Fruit fly (Drosophila melanogaster): ENCODE results near the gene tkv.

DNA sequence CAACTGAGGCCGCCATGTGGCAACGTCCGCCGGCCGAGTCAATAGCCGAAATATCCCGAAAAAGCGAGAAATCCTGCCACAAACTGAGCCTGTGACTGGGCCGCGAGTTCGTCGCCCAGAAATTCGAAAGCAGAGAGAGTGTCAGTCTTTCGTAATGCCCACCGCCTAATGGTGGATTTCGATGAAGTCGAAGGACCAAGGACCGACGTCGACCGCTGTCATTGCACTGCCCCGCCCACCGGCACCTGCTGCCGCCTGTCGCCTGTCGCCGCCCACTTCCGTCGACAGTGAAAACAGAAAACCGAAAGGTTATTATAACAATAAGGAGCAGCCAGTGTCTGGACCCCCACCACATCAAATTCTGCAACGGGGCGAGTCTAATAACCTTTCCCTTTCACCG, 15.4 kb upstream of the tkv start:
- no peak for TF ChIP-seq CG6654 (GFP tag; optimal IDR thresholded peaks at IDR 0.05)
- TF ChIP-seq CG8359 (GFP tag; optimal IDR thresholded peaks at IDR 0.05; ENCODE audit: borderline replicate concordance): no peak
- TF ChIP-seq Hr39 (optimal IDR thresholded peaks at IDR 0.05): no peak
- no peak for TF ChIP-seq Kr (GFP tag; optimal IDR thresholded peaks at IDR 0.05)
- no peak for TF ChIP-seq fd102C (GFP tag; optimal IDR thresholded peaks at IDR 0.05)
- no peak for TF ChIP-seq CG4282 (GFP tag; optimal IDR thresholded peaks at IDR 0.05)
